Worm (Caenorhabditis elegans) whole organism, midembryonic: ENCODE data around the gene Y14H12A.1.

Source experiments
- T22C8.4 ChIP-seq: fragments of 200-800 bp; sonication (Bioruptor generic); IDR thresholded peaks from 2 replicates; pipeline ENCODE4 v1.3.6; 2022; ENCODE audit warnings: missing genetic modification characterization, missing compliant biosample characterization
- cog-1 ChIP-seq: sonication (generic microtip); optimal IDR thresholded peaks from 2 replicates; lab custom pipeline; 2016; ENCODE audit warnings: missing genetic modification characterization, missing compliant biosample characterization
- flt-1 ChIP-seq: fragments of 200-800 bp; sonication (Bioruptor generic); IDR thresholded peaks from 2 replicates; pipeline ENCODE4 v1.3.6; 2022; ENCODE audit warnings: missing genetic modification characterization, missing compliant biosample characterization
- klf-2 ChIP-seq: fragments of 200-800 bp; sonication (Bioruptor generic); conservative IDR thresholded peaks from 2 replicates; pipeline ENCODE4 v1.3.6; 2022; ENCODE audit warnings: missing genetic modification reagents, missing genetic modification characterization, missing compliant biosample characterization
- med-1 ChIP-seq: sonication (generic microtip); optimal IDR thresholded peaks from 2 replicates; lab custom pipeline; 2017; ENCODE audit warnings: missing genetic modification characterization, mild to moderate bottlenecking, missing compliant biosample characterization, antibody characterized with exemption, missing genetic modification reagents; ENCODE audit not compliant: insufficient read depth
- ref-1 ChIP-seq: fragments of 200-800 bp; sonication (Bioruptor generic); conservative IDR thresholded peaks from 2 replicates; pipeline ENCODE4 v1.3.6; 2022; ENCODE audit warnings: missing genetic modification reagents, missing genetic modification characterization, missing compliant biosample characterization
- tab-1 ChIP-seq: fragments of 200-800 bp; sonication (Bioruptor generic); IDR thresholded peaks from 2 replicates; pipeline ENCODE4 v1.3.6; 2022; ENCODE audit warnings: missing genetic modification characterization, missing compliant biosample characterization

DNA sequence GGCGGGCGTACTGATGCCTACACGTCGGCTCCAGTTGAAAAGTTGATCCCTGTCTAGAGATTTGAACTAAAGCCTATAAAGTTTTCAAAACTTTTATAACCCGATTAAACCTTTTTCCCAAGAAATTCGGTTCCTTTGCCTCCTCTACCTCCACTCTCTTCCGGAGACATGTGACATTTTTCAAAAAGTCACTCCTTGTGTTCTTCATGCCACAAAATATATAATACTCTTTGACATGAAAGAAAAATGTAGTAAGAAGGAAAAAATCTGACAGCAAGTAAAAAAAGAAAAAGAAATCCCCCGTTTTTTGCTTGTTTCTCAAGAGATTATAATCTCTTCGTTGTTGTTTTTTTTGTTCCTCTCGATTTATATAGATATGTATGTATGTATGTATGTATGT is 38.2 kb upstream of the Y14H12A.1 start:
- TF ChIP-seq flt-1 (GFP tag; lab: Robert Waterston, UW) (no peak), klf-2 (no peak), T22C8.4 (no peak), med-1 (GFP tag; lab: Kevin White, UChicago) (no peak), ref-1 (GFP tag; lab: Robert Waterston, UW) (no peak), cog-1 (tag; lab: Kevin White, UChicago) (no peak), tab-1 (GFP tag; lab: Robert Waterston, UW) (no peak)
